Fruit fly (Drosophila melanogaster) whole organism, embryonic: ENCODE measurements around the gene CG44088.

Experiments used
- Asciz ChIP-seq: fragments of 200-800 bp; sonication (Bioruptor generic); optimal IDR thresholded peaks from 2 replicates; lab custom pipeline; 2017; ENCODE audit warnings: missing biosample characterization, mild to moderate bottlenecking, missing genetic modification characterization, missing genetic modification reagents
- Bdp1 ChIP-seq: fragments of 200-800 bp; sonication (Bioruptor generic); optimal IDR thresholded peaks from 3 replicates; lab custom pipeline; 2016; ENCODE audit warnings: missing biosample characterization, missing genetic modification characterization
- CG10147 ChIP-seq: fragments of 200-800 bp; sonication (Bioruptor generic); optimal IDR thresholded peaks from 2 replicates; lab custom pipeline; 2019; ENCODE audit warnings: missing biosample characterization, mild to moderate bottlenecking, missing genetic modification characterization, moderate library complexity
- CG11504 ChIP-seq: fragments of 200-800 bp; sonication (Bioruptor generic); optimal IDR thresholded peaks from 3 replicates; lab custom pipeline; 2019; ENCODE audit warnings: missing biosample characterization, mild to moderate bottlenecking, missing genetic modification characterization, moderate library complexity
- CG12104 ChIP-seq: fragments of 200-800 bp; sonication (Bioruptor generic); optimal IDR thresholded peaks from 3 replicates; lab custom pipeline; 2016; ENCODE audit warnings: missing biosample characterization, missing genetic modification characterization
- CG12155 ChIP-seq: fragments of 200-800 bp; sonication (Bioruptor generic); optimal IDR thresholded peaks from 3 replicates; lab custom pipeline; 2016; ENCODE audit warnings: missing biosample characterization, missing genetic modification characterization
- CG14441 ChIP-seq: fragments of 200-800 bp; sonication (Bioruptor generic); IDR thresholded peaks from 2 replicates; pipeline ENCODE4 v1.3.6; 2022; ENCODE audit warnings: missing biosample characterization, missing genetic modification characterization
- CG1529 ChIP-seq: fragments of 200-800 bp; sonication (Bioruptor generic); optimal IDR thresholded peaks from 3 replicates; lab custom pipeline; 2018; ENCODE audit warnings: missing biosample characterization, missing genetic modification characterization
- CG18476 ChIP-seq: fragments of 200-800 bp; sonication (Bioruptor generic); optimal IDR thresholded peaks from 2 replicates; lab custom pipeline; 2016; ENCODE audit warnings: missing biosample characterization, mild to moderate bottlenecking, missing genetic modification characterization
- CG2129 ChIP-seq: fragments of 200-800 bp; sonication (Bioruptor generic); IDR thresholded peaks from 2 replicates; pipeline ENCODE4 v1.3.6; 2022; ENCODE audit warnings: missing biosample characterization, missing genetic modification characterization; ENCODE audit not compliant: partially characterized antibody
- CG2875 ChIP-seq: fragments of 200-800 bp; sonication (Bioruptor generic); optimal IDR thresholded peaks from 2 replicates; lab custom pipeline; 2017; ENCODE audit warnings: missing biosample characterization, mild to moderate bottlenecking, missing genetic modification characterization, missing genetic modification reagents
- CG3838 ChIP-seq: fragments of 200-800 bp; sonication (Bioruptor generic); optimal IDR thresholded peaks from 3 replicates; lab custom pipeline; 2016; ENCODE audit warnings: missing biosample characterization, missing genetic modification characterization
- CG42726 ChIP-seq: fragments of 200-800 bp; sonication (Bioruptor generic); IDR thresholded peaks from 2 replicates; pipeline ENCODE4 v1.3.6; 2022; ENCODE audit warnings: missing biosample characterization, missing genetic modification characterization; ENCODE audit not compliant: partially characterized antibody
- CG5245 ChIP-seq: fragments of 200-800 bp; sonication (Bioruptor generic); optimal IDR thresholded peaks from 3 replicates; lab custom pipeline; 2016; ENCODE audit warnings: missing biosample characterization, missing genetic modification characterization
- CG6654 ChIP-seq: fragments of 200-800 bp; sonication (Bioruptor generic); optimal IDR thresholded peaks from 2 replicates; lab custom pipeline; 2017; ENCODE audit warnings: missing biosample characterization, mild to moderate bottlenecking, missing genetic modification characterization
- CG7357 ChIP-seq: fragments of 200-800 bp; sonication (Bioruptor generic); IDR thresholded peaks from 3 replicates; pipeline ENCODE4 v1.3.6; 2022; ENCODE audit warnings: missing biosample characterization, missing genetic modification characterization
- CG7928 ChIP-seq: fragments of 200-800 bp; sonication (Bioruptor generic); optimal IDR thresholded peaks from 2 replicates; lab custom pipeline; 2017; ENCODE audit warnings: missing biosample characterization, mild to moderate bottlenecking, missing genetic modification characterization
- CG9215 ChIP-seq: fragments of 200-800 bp; sonication (Bioruptor generic); IDR thresholded peaks from 2 replicates; pipeline ENCODE4 v1.3.6; 2022; ENCODE audit warnings: missing biosample characterization, missing genetic modification characterization
- CG9727 ChIP-seq: fragments of 200-800 bp; sonication (Bioruptor generic); optimal IDR thresholded peaks from 3 replicates; lab custom pipeline; 2017; ENCODE audit warnings: missing biosample characterization, mild to moderate bottlenecking, missing genetic modification characterization
- Chrac-16 ChIP-seq: fragments of 200-800 bp; sonication (Bioruptor generic); optimal IDR thresholded peaks from 3 replicates; lab custom pipeline; 2016; ENCODE audit warnings: missing biosample characterization, missing genetic modification characterization
- D19B ChIP-seq: fragments of 200-800 bp; sonication (Bioruptor generic); optimal IDR thresholded peaks from 2 replicates; lab custom pipeline; 2017; ENCODE audit warnings: missing biosample characterization, mild to moderate bottlenecking, missing genetic modification characterization
- E2f1 ChIP-seq: fragments of 200-800 bp; sonication (Bioruptor generic); IDR thresholded peaks from 2 replicates; pipeline ENCODE4 v1.3.6; 2022; ENCODE audit warnings: missing biosample characterization, missing genetic modification characterization
- Hsf ChIP-seq: fragments of 200-800 bp; sonication (Bioruptor generic); optimal IDR thresholded peaks from 3 replicates; lab custom pipeline; 2016; ENCODE audit warnings: missing biosample characterization, missing genetic modification characterization
- Mad ChIP-seq: fragments of 200-800 bp; sonication (Bioruptor generic); optimal IDR thresholded peaks from 2 replicates; lab custom pipeline; 2016; ENCODE audit warnings: missing biosample characterization, missing genetic modification characterization
- Ravus ChIP-seq: fragments of 200-800 bp; sonication (Bioruptor generic); IDR thresholded peaks from 2 replicates; pipeline ENCODE4 v1.3.6; 2022; ENCODE audit warnings: missing biosample characterization, missing genetic modification characterization
- Rx ChIP-seq: fragments of 200-800 bp; sonication (Bioruptor generic); IDR thresholded peaks from 2 replicates; pipeline ENCODE4 v1.3.6; 2022; ENCODE audit warnings: missing biosample characterization, missing genetic modification characterization
- amos ChIP-seq: fragments of 200-800 bp; sonication (Bioruptor generic); IDR thresholded peaks from 2 replicates; pipeline ENCODE4 v1.3.6; 2022; ENCODE audit warnings: missing biosample characterization, missing genetic modification characterization; ENCODE audit not compliant: partially characterized antibody
- az2 ChIP-seq: fragments of 200-800 bp; sonication (Bioruptor generic); optimal IDR thresholded peaks from 3 replicates; lab custom pipeline; 2016; ENCODE audit warnings: missing biosample characterization, missing genetic modification characterization
- bsh ChIP-seq, 2 experiments: fragments of 200-800 bp; sonication (Bioruptor generic); optimal IDR thresholded peaks; 2 replicates each; lab custom pipeline; 2017 to 2018; ENCODE audit warnings: mild to moderate bottlenecking in 2 of 2, missing biosample characterization in 2 of 2, missing genetic modification characterization in 2 of 2, moderate library complexity in 1 of 2
- caup ChIP-seq: fragments of 200-800 bp; sonication (Bioruptor generic); optimal IDR thresholded peaks from 3 replicates; lab custom pipeline; 2017; ENCODE audit warnings: missing biosample characterization, mild to moderate bottlenecking, missing genetic modification characterization, moderate library complexity; ENCODE audit not compliant: severe bottlenecking
- ci ChIP-seq: fragments of 200-800 bp; sonication (Bioruptor generic); IDR thresholded peaks from 3 replicates; pipeline ENCODE4 v1.3.6; 2022; ENCODE audit warnings: missing biosample characterization, missing genetic modification characterization
- corto ChIP-seq: fragments of 200-800 bp; sonication (Bioruptor generic); optimal IDR thresholded peaks from 2 replicates; lab custom pipeline; 2016; ENCODE audit warnings: missing biosample characterization, mild to moderate bottlenecking, missing genetic modification characterization, moderate library complexity
- dati ChIP-seq: fragments of 200-800 bp; sonication (Bioruptor generic); IDR thresholded peaks from 2 replicates; pipeline ENCODE4 v1.3.6; 2022; ENCODE audit warnings: missing biosample characterization, missing genetic modification characterization
- fu2 ChIP-seq: fragments of 200-800 bp; sonication (Bioruptor generic); optimal IDR thresholded peaks from 2 replicates; lab custom pipeline; 2016; ENCODE audit warnings: missing biosample characterization, missing genetic modification characterization
- grau ChIP-seq: fragments of 200-800 bp; optimal IDR thresholded peaks from 3 replicates; lab custom pipeline; 2019; ENCODE audit warnings: missing biosample characterization, mild to moderate bottlenecking, missing genetic modification characterization, moderate library complexity
- knrl ChIP-seq: fragments of 200-800 bp; sonication (Bioruptor generic); IDR thresholded peaks from 3 replicates; pipeline ENCODE4 v1.3.6; 2022; ENCODE audit warnings: missing biosample characterization, missing genetic modification characterization; ENCODE audit not compliant: partially characterized antibody
- lmd ChIP-seq: fragments of 200-800 bp; sonication (Bioruptor generic); IDR thresholded peaks from 2 replicates; pipeline ENCODE4 v1.3.6; 2022; ENCODE audit warnings: missing biosample characterization, missing genetic modification characterization
- mam ChIP-seq: fragments of 200-800 bp; sonication (Bioruptor generic); optimal IDR thresholded peaks from 3 replicates; lab custom pipeline; 2016; ENCODE audit warnings: missing biosample characterization, missing genetic modification characterization
- nau ChIP-seq: fragments of 200-800 bp; sonication (Bioruptor generic); optimal IDR thresholded peaks from 3 replicates; lab custom pipeline; 2017; ENCODE audit warnings: missing biosample characterization, mild to moderate bottlenecking, missing genetic modification characterization, missing genetic modification reagents
- pb ChIP-seq: fragments of 200-800 bp; sonication (Bioruptor generic); optimal IDR thresholded peaks from 3 replicates; lab custom pipeline; 2016; ENCODE audit warnings: missing biosample characterization, missing genetic modification characterization
- prd ChIP-seq, 3 experiments: fragments of >200 bp in 2 of 3; fragments of 200-800 bp in 1 of 3; sonication (Bioruptor generic) in 1 of 3; optimal IDR thresholded peaks in 2 of 3; IDR thresholded peaks in 1 of 3; 2 replicates in 2 of 3; 3 replicates in 1 of 3; pipeline versions ENCODE4 v1.3.6 to Lab custom; 2017 to 2022; ENCODE audit warnings: missing biosample characterization in 1 of 3, missing genetic modification characterization in 1 of 3
- pum ChIP-seq: fragments of 200-800 bp; sonication (Bioruptor generic); optimal IDR thresholded peaks from 2 replicates; lab custom pipeline; 2016; ENCODE audit warnings: missing biosample characterization, missing genetic modification characterization
- rib ChIP-seq: fragments of 200-800 bp; sonication (Bioruptor generic); IDR thresholded peaks from 2 replicates; pipeline ENCODE4 v1.3.6; 2022; ENCODE audit warnings: missing biosample characterization, missing genetic modification characterization
- sd ChIP-seq: fragments of 200-800 bp; sonication (Bioruptor generic); optimal IDR thresholded peaks from 3 replicates; lab custom pipeline; 2018; ENCODE audit warnings: missing biosample characterization, mild to moderate bottlenecking, missing genetic modification characterization, moderate library complexity
- ssp ChIP-seq: fragments of 200-800 bp; sonication (Bioruptor generic); IDR thresholded peaks from 2 replicates; pipeline ENCODE4 v1.3.6; 2022; ENCODE audit warnings: missing biosample characterization, missing genetic modification characterization
- stc ChIP-seq: fragments of 200-800 bp; sonication (Bioruptor generic); IDR thresholded peaks from 2 replicates; pipeline ENCODE4 v1.3.6; 2022; ENCODE audit warnings: missing biosample characterization, missing genetic modification characterization
- unc-4 ChIP-seq: fragments of 200-800 bp; sonication (Bioruptor generic); IDR thresholded peaks from 2 replicates; pipeline ENCODE4 v1.3.6; 2022; ENCODE audit warnings: missing biosample characterization, missing genetic modification characterization; ENCODE audit not compliant: partially characterized antibody
- unpg ChIP-seq: fragments of 200-800 bp; sonication (Bioruptor generic); optimal IDR thresholded peaks from 3 replicates; lab custom pipeline; 2018; ENCODE audit warnings: missing biosample characterization, mild to moderate bottlenecking, missing genetic modification characterization, moderate library complexity
- vnd ChIP-seq: fragments of 200-800 bp; sonication (Bioruptor generic); IDR thresholded peaks from 3 replicates; pipeline ENCODE4 v1.3.6; 2022; ENCODE audit warnings: missing biosample characterization, missing genetic modification characterization; ENCODE audit not compliant: partially characterized antibody
- zen ChIP-seq: fragments of 200-800 bp; sonication (Bioruptor generic); optimal IDR thresholded peaks from 3 replicates; lab custom pipeline; 2018; ENCODE audit warnings: missing biosample characterization, mild to moderate bottlenecking, missing genetic modification characterization, moderate library complexity

CG44088 gene

DNA sequence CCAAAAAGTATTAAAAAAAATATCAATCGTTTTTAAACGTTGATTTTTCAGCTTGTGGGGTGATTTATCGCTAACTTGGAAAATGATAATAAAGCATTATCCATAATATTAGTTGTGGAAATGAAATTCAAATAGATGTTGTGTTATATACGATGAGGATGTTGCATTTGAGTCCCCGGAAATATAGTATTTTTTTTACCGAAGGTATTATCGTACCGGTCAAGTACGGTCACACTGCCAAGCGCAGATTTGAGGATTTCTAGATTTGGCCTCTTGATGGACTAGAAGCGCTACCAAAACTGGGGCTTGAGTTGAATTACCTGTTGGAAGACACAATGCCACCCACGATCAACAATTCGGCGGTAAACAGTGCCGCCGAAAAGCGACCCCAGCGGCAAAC is 518 bp upstream of the CG44088 start (continued):
- no peak for TF ChIP-seq CG9215 (GFP tag; lab: Robert Waterston, UW)
- TF ChIP-seq prd (optimal IDR thresholded peaks at IDR 0.05; lab: Kevin White, UChicago) = no peak
- peak; percentile 51; the same call in 2 of the 3 replicates for TF ChIP-seq prd (GFP tag; IDR thresholded peaks at IDR 0.05; lab: Robert Waterston, UW)
- TF ChIP-seq D19B (GFP tag; lab: Kevin White, UChicago) = no peak
- peak; percentile 33 for TF ChIP-seq unpg
- no peak for TF ChIP-seq CG11504 (tag; lab: Kevin White, UChicago)
- no peak for TF ChIP-seq bsh (GFP tag; optimal IDR thresholded peaks at IDR 0.05; lab: Kevin White, UChicago)
- TF ChIP-seq CG42726 (GFP tag; lab: Robert Waterston, UW) = no peak
- peak; percentile 32; the same call in 1 of the 2 replicates for TF ChIP-seq lmd
- peak; percentile 5 for TF ChIP-seq CG5245 (GFP tag; lab: Kevin White, UChicago)
- TF ChIP-seq CG2129 (GFP tag; lab: Robert Waterston, UW) = no peak
- no peak for TF ChIP-seq CG9727
- TF ChIP-seq CG12155 (GFP tag; lab: Kevin White, UChicago) = peak; percentile 16
- TF ChIP-seq CG12104 (GFP tag; lab: Kevin White, UChicago) = no peak
- TF ChIP-seq ssp (GFP tag; lab: Robert Waterston, UW) = peak; percentile 96
- no peak for TF ChIP-seq CG1529
- no peak for TF ChIP-seq vnd (GFP tag; lab: Robert Waterston, UW)
- no peak for TF ChIP-seq dati (GFP tag; lab: Robert Waterston, UW)
- TF ChIP-seq E2f1 (GFP tag; lab: Robert Waterston, UW) = no peak
- 0 out of 2 replicates have a peak, but pooled peaks have one; percentile 25 for TF ChIP-seq amos (GFP tag; lab: Robert Waterston, UW)
- TF ChIP-seq Hsf (GFP tag; lab: Kevin White, UChicago) = peak; percentile 54
- no peak for TF ChIP-seq CG10147 (GFP tag; lab: Kevin White, UChicago)
- TF ChIP-seq ci (GFP tag; lab: Robert Waterston, UW) = no peak
- TF ChIP-seq zen (tag; lab: Kevin White, UChicago) = peak; percentile 34
- TF ChIP-seq CG18476 (GFP tag; lab: Kevin White, UChicago) = no peak
- peak; percentile 6 for TF ChIP-seq Asciz (GFP tag; lab: Kevin White, UChicago)
- no peak for TF ChIP-seq CG6654 (GFP tag; lab: Kevin White, UChicago)
- TF ChIP-seq grau (tag; lab: Kevin White, UChicago) = peak; percentile 46
- no peak for TF ChIP-seq Mad (GFP tag; lab: Kevin White, UChicago)
- TF ChIP-seq CG14441 (GFP tag; lab: Robert Waterston, UW) = peak; percentile 19; the same call in 1 of the 2 replicates
- no peak for TF ChIP-seq unc-4 (GFP tag; lab: Robert Waterston, UW)
- peak; percentile 43 for TF ChIP-seq pum
- no peak for TF ChIP-seq nau (GFP tag; lab: Kevin White, UChicago)
- TF ChIP-seq Rx (GFP tag; lab: Robert Waterston, UW) = no peak
- no peak for TF ChIP-seq stc (GFP tag; lab: Robert Waterston, UW)
- TF ChIP-seq sd (tag; lab: Kevin White, UChicago) = no peak
- peak; percentile 91 for TF ChIP-seq CG7357 (GFP tag; lab: Robert Waterston, UW)
- TF ChIP-seq CG3838 (GFP tag; lab: Kevin White, UChicago) = no peak
- peak; percentile 19 for TF ChIP-seq az2 (GFP tag; lab: Kevin White, UChicago)
- TF ChIP-seq CG2875 (GFP tag; lab: Kevin White, UChicago) = no peak
- TF ChIP-seq mam = peak; percentile 24
- no peak for TF ChIP-seq Ravus (GFP tag; lab: Robert Waterston, UW)
- TF ChIP-seq caup (GFP tag; lab: Kevin White, UChicago) = no peak
- TF ChIP-seq Chrac-16 = peak; percentile 32
- no peak; the same call in 2 of the 3 replicates for TF ChIP-seq knrl (GFP tag; lab: Robert Waterston, UW)
- no peak for TF ChIP-seq corto (GFP tag; lab: Kevin White, UChicago)
- TF ChIP-seq fu2 (GFP tag; lab: Kevin White, UChicago) = peak; percentile 2
- no peak for TF ChIP-seq Bdp1 (GFP tag; lab: Kevin White, UChicago)
- TF ChIP-seq pb (GFP tag; lab: Kevin White, UChicago) = no peak
- no peak for TF ChIP-seq CG7928
- no peak for TF ChIP-seq rib
